Worm (Caenorhabditis elegans) whole organism, young adult: ENCODE data around the gene F31E8.4.

Experiments
- B0336.3 ChIP-seq: fragments of 200-800 bp; sonication (Bioruptor generic); IDR thresholded peaks from 2 replicates; pipeline ENCODE4 v1.3.6; 2022; ENCODE audit warnings: missing genetic modification characterization, missing compliant biosample characterization
- D2030.7 ChIP-seq: fragments of 200-800 bp; sonication (Bioruptor generic); IDR thresholded peaks from 2 replicates; pipeline ENCODE4 v1.3.6; 2022; ENCODE audit warnings: missing genetic modification reagents, missing genetic modification characterization, missing compliant biosample characterization
- F22D6.2 ChIP-seq: sonication (generic microtip); optimal IDR thresholded peaks from 2 replicates; lab custom pipeline; 2016; ENCODE audit warnings: mild to moderate bottlenecking, missing genetic modification characterization, missing compliant biosample characterization
- K11D2.4 ChIP-seq: fragments of 200-800 bp; sonication (Bioruptor generic); IDR thresholded peaks from 2 replicates; pipeline ENCODE4 v1.3.6; 2022; ENCODE audit warnings: missing genetic modification reagents, missing genetic modification characterization, missing compliant biosample characterization
- K12H6.12 ChIP-seq: fragments of 200-800 bp; sonication (Bioruptor generic); optimal IDR thresholded peaks from 2 replicates; lab custom pipeline; 2018; ENCODE audit warnings: mild to moderate bottlenecking, missing genetic modification characterization, missing compliant biosample characterization
- Y67H2A.10 ChIP-seq: fragments of 200-800 bp; sonication (Bioruptor generic); conservative IDR thresholded peaks from 2 replicates; pipeline ENCODE4 v1.3.6; 2022; ENCODE audit warnings: missing genetic modification reagents, missing genetic modification characterization, missing compliant biosample characterization
- ZK185.1 ChIP-seq: sonication (generic microtip); optimal IDR thresholded peaks from 2 replicates; lab custom pipeline; 2016; ENCODE audit warnings: mild to moderate bottlenecking, missing genetic modification characterization, missing compliant biosample characterization; ENCODE audit not compliant: poor library complexity, severe bottlenecking
- athp-1 ChIP-seq: sonication (generic microtip); optimal IDR thresholded peaks from 2 replicates; lab custom pipeline; 2017; ENCODE audit warnings: mild to moderate bottlenecking, missing genetic modification characterization, missing compliant biosample characterization
- attf-3 ChIP-seq: fragments of 200-800 bp; sonication (Bioruptor generic); conservative IDR thresholded peaks from 2 replicates; pipeline ENCODE4 v1.3.6; 2022; ENCODE audit warnings: missing genetic modification reagents, missing genetic modification characterization, missing compliant biosample characterization
- attf-5 ChIP-seq: fragments of 200-800 bp; sonication (Bioruptor generic); optimal IDR thresholded peaks from 2 replicates; lab custom pipeline; 2018; ENCODE audit warnings: mild to moderate bottlenecking, missing genetic modification characterization, missing compliant biosample characterization
- attf-6 ChIP-seq: fragments of 200-800 bp; sonication (Bioruptor generic); IDR thresholded peaks from 2 replicates; pipeline ENCODE4 v1.3.6; 2022; ENCODE audit warnings: missing genetic modification reagents, missing genetic modification characterization, missing compliant biosample characterization
- bed-1 ChIP-seq: fragments of 200-800 bp; sonication (Bioruptor generic); IDR thresholded peaks from 2 replicates; pipeline ENCODE4 v1.3.6; 2022; ENCODE audit warnings: missing genetic modification reagents, missing genetic modification characterization, missing compliant biosample characterization
- bed-2 ChIP-seq: fragments of 200-800 bp; sonication (Bioruptor generic); IDR thresholded peaks from 2 replicates; pipeline ENCODE4 v1.3.6; 2022; ENCODE audit warnings: missing genetic modification reagents, missing genetic modification characterization, missing compliant biosample characterization
- ceh-27 ChIP-seq: fragments of 200-800 bp; sonication (Bioruptor generic); optimal IDR thresholded peaks from 2 replicates; lab custom pipeline; 2018; ENCODE audit warnings: mild to moderate bottlenecking, missing genetic modification characterization, moderate library complexity, missing compliant biosample characterization
- ceh-91 ChIP-seq: fragments of 200-800 bp; sonication (Bioruptor generic); IDR thresholded peaks from 2 replicates; pipeline ENCODE4 v1.3.6; 2022; ENCODE audit warnings: missing genetic modification reagents, missing genetic modification characterization, missing compliant biosample characterization
- chd-7 ChIP-seq: sonication (generic microtip); optimal IDR thresholded peaks from 2 replicates; lab custom pipeline; 2016; ENCODE audit warnings: mild to moderate bottlenecking, missing genetic modification characterization, moderate library complexity, missing compliant biosample characterization
- dox-1 ChIP-seq: fragments of 200-800 bp; sonication (Bioruptor generic); IDR thresholded peaks from 2 replicates; pipeline ENCODE4 v1.3.6; 2022; ENCODE audit warnings: missing genetic modification reagents, missing genetic modification characterization, missing compliant biosample characterization
- efl-1 ChIP-seq: fragments of 150-350 bp; optimal IDR thresholded peaks from 2 replicates; lab custom pipeline; 2014; ENCODE audit warnings: missing biosample characterization, missing genetic modification reagents, missing genetic modification characterization
- fkh-3 ChIP-seq: sonication (generic microtip); optimal IDR thresholded peaks from 2 replicates; lab custom pipeline; 2016; ENCODE audit warnings: mild to moderate bottlenecking, missing genetic modification characterization, missing compliant biosample characterization
- him-1 ChIP-seq: sonication (generic microtip); optimal IDR thresholded peaks from 2 replicates; lab custom pipeline; 2016; ENCODE audit warnings: missing genotype, missing genetic modification reagents, missing genetic modification characterization, missing compliant biosample characterization
- hmg-1.2 ChIP-seq: fragments of 200-800 bp; sonication (Bioruptor generic); IDR thresholded peaks from 2 replicates; pipeline ENCODE4 v1.3.6; 2022; ENCODE audit warnings: missing genetic modification reagents, missing genetic modification characterization, missing compliant biosample characterization
- hmg-20 ChIP-seq: fragments of 200-800 bp; sonication (Bioruptor generic); IDR thresholded peaks from 2 replicates; pipeline ENCODE4 v1.3.6; 2022; ENCODE audit warnings: missing genetic modification reagents, missing genetic modification characterization, missing compliant biosample characterization
- let-607 ChIP-seq, 2 experiments: fragments of 200-800 bp in 1 of 2; sonication (Bioruptor generic) in 1 of 2; sonication (generic microtip) in 1 of 2; optimal IDR thresholded peaks; 2 replicates each; lab custom pipeline; 2016 to 2018; ENCODE audit warnings: mild to moderate bottlenecking in 2 of 2, missing compliant biosample characterization in 2 of 2, missing genetic modification characterization in 2 of 2, moderate library complexity in 2 of 2, missing genotype in 1 of 2
- lin-40 ChIP-seq: sonication (generic microtip); optimal IDR thresholded peaks from 2 replicates; lab custom pipeline; 2016; ENCODE audit warnings: missing genetic modification characterization, mild to moderate bottlenecking, missing compliant biosample characterization, missing genotype, missing genetic modification reagents
- lir-1 ChIP-seq: fragments of 200-800 bp; sonication (Bioruptor generic); conservative IDR thresholded peaks from 2 replicates; pipeline ENCODE4 v1.3.6; 2022; ENCODE audit warnings: missing genetic modification reagents, missing genetic modification characterization, missing compliant biosample characterization
- lsl-1 ChIP-seq: fragments of 200-800 bp; sonication (Bioruptor generic); optimal IDR thresholded peaks from 2 replicates; lab custom pipeline; 2018; ENCODE audit warnings: mild to moderate bottlenecking, missing genetic modification characterization, moderate library complexity, missing compliant biosample characterization
- madf-3 ChIP-seq: fragments of 200-800 bp; sonication (Bioruptor generic); IDR thresholded peaks from 2 replicates; pipeline ENCODE4 v1.3.6; 2022; ENCODE audit warnings: missing genetic modification reagents, missing genetic modification characterization, missing compliant biosample characterization
- madf-6 ChIP-seq: fragments of 200-800 bp; sonication (Bioruptor generic); IDR thresholded peaks from 2 replicates; pipeline ENCODE4 v1.3.6; 2022; ENCODE audit warnings: missing genetic modification reagents, missing genetic modification characterization, missing compliant biosample characterization
- madf-8 ChIP-seq: fragments of 200-800 bp; sonication (Bioruptor generic); conservative IDR thresholded peaks from 2 replicates; pipeline ENCODE4 v1.3.6; 2022; ENCODE audit warnings: missing genetic modification reagents, missing genetic modification characterization, missing compliant biosample characterization
- mcd-1 ChIP-seq: fragments of 200-800 bp; sonication (Bioruptor generic); IDR thresholded peaks from 2 replicates; pipeline ENCODE4 v1.3.6; 2022; ENCODE audit warnings: missing genetic modification reagents, missing genetic modification characterization, missing compliant biosample characterization
- mel-28 ChIP-seq: sonication (generic microtip); optimal IDR thresholded peaks from 2 replicates; lab custom pipeline; 2016; ENCODE audit warnings: borderline replicate concordance, mild to moderate bottlenecking, missing genetic modification characterization, missing compliant biosample characterization
- nfya-1 ChIP-seq: sonication (generic microtip); optimal IDR thresholded peaks from 2 replicates; lab custom pipeline; 2017; ENCODE audit warnings: antibody characterized with exemption, missing compliant biosample characterization, missing genetic modification characterization, borderline replicate concordance; ENCODE audit not compliant: insufficient read depth
- nfyb-1 ChIP-seq: fragments of 200-800 bp; sonication (Bioruptor generic); IDR thresholded peaks from 2 replicates; pipeline ENCODE4 v1.3.6; 2022; ENCODE audit warnings: missing genetic modification reagents, missing genetic modification characterization, missing compliant biosample characterization
- nhr-80 ChIP-seq: sonication (generic microtip); optimal IDR thresholded peaks from 2 replicates; lab custom pipeline; 2016; ENCODE audit warnings: missing genetic modification characterization, missing compliant biosample characterization
- pbrm-1 ChIP-seq: fragments of 200-800 bp; sonication (Bioruptor generic); IDR thresholded peaks from 2 replicates; pipeline ENCODE4 v1.3.6; 2022; ENCODE audit warnings: missing genetic modification reagents, missing genetic modification characterization, missing compliant biosample characterization
- snpc-4 ChIP-seq, 5 experiments: fragments of 150-350 bp in 1 of 5; sonication (generic microtip) in 4 of 5; optimal IDR thresholded peaks; 2 replicates each; lab custom pipeline; 2014 to 2018; ENCODE audit warnings: missing genetic modification characterization in 5 of 5, missing biosample characterization in 3 of 5, antibody characterized with exemption in 2 of 5, mild to moderate bottlenecking in 2 of 5, missing compliant biosample characterization in 2 of 5, missing genotype in 2 of 5, moderate library complexity in 2 of 5, missing genetic modification reagents in 1 of 5
- tbp1 ChIP-seq: fragments of 200-800 bp; sonication (Bioruptor generic); optimal IDR thresholded peaks from 2 replicates; lab custom pipeline; 2018; ENCODE audit warnings: mild to moderate bottlenecking, missing genetic modification characterization, missing compliant biosample characterization
- tbx-9 ChIP-seq: sonication (generic microtip); optimal IDR thresholded peaks from 2 replicates; lab custom pipeline; 2016; ENCODE audit warnings: borderline replicate concordance, missing genetic modification characterization, inconsistent platforms, missing compliant biosample characterization
- tlf-1 ChIP-seq: fragments of 200-800 bp; sonication (Bioruptor generic); optimal IDR thresholded peaks from 2 replicates; lab custom pipeline; 2018; ENCODE audit warnings: mild to moderate bottlenecking, missing genetic modification characterization, missing compliant biosample characterization
- unc-130 ChIP-seq: sonication (generic microtip); optimal IDR thresholded peaks from 2 replicates; lab custom pipeline; 2016; ENCODE audit warnings: missing genetic modification reagents, missing genetic modification characterization, missing compliant biosample characterization
- zim-3 ChIP-seq: sonication (generic microtip); optimal IDR thresholded peaks from 2 replicates; lab custom pipeline; 2017; ENCODE audit warnings: mild to moderate bottlenecking, missing genetic modification characterization, moderate library complexity, missing compliant biosample characterization
- ztf-22 ChIP-seq: fragments of 200-800 bp; sonication (Bioruptor generic); optimal IDR thresholded peaks from 2 replicates; lab custom pipeline; 2018; ENCODE audit warnings: mild to moderate bottlenecking, missing genetic modification characterization, moderate library complexity, missing compliant biosample characterization
- ztf-25 ChIP-seq: fragments of 200-800 bp; sonication (Bioruptor generic); IDR thresholded peaks from 2 replicates; pipeline ENCODE4 v1.3.6; 2022; ENCODE audit warnings: missing genetic modification reagents, missing genetic modification characterization, missing compliant biosample characterization
- ztf-6 ChIP-seq: fragments of 200-800 bp; sonication (Bioruptor generic); IDR thresholded peaks from 2 replicates; pipeline ENCODE4 v1.3.6; 2022; ENCODE audit warnings: missing genetic modification reagents, missing genetic modification characterization, missing compliant biosample characterization

The F31E8.4 gene

DNA sequence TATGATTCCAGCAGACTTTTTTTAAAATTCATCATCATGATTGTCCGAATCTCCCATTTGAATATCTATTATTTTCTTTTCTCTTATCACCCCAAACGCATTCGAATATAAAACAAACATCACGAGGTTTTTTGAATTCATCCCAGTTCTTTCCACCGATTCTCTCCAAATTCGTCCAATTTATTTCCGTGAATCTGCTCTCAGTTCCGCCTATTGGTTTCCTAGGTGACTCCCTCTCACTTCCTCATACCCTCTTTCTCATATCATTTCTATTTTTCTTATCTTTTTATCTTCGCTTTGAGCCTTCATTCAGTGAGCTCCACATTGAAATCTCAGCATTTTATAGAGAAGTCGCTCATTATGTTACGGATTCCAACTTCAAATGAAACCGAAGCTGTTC is 20.9 kb downstream of the F31E8.4 start, which contains the start of gene T13C2.7:
T13C2.7 (plus strand) TSS at position 301 of the 400 bp plus-strand sequence.
- TF ChIP-seq Y67H2A.10 (GFP tag; lab: Robert Waterston, UW) (no peak), bed-1 (GFP tag; lab: Robert Waterston, UW) (no peak), dox-1 (GFP tag; lab: Robert Waterston, UW) (no peak), D2030.7 (no peak), bed-2 (GFP tag; lab: Robert Waterston, UW) (no peak), tbx-9 (tag; lab: Kevin White, UChicago) (no peak), chd-7 (no peak)

- no peak for TF ChIP-seq mel-28 (tag; lab: Kevin White, UChicago)
- peak; percentile 22 for TF ChIP-seq athp-1 (tag; lab: Kevin White, UChicago)
- TF ChIP-seq hmg-1.2 (GFP tag; lab: Robert Waterston, UW): peak; percentile 24; the same call in 1 of the 2 replicates
- no peak for TF ChIP-seq hmg-20 (GFP tag; lab: Robert Waterston, UW)
- TF ChIP-seq tlf-1 (GFP tag; lab: Kevin White, UChicago): peak; percentile 8
- TF ChIP-seq madf-6 (GFP tag; lab: Robert Waterston, UW): peak; percentile 81
- TF ChIP-seq ztf-6 (GFP tag; lab: Robert Waterston, UW): no peak
- peak; percentile 1 for TF ChIP-seq K12H6.12 (tag; lab: Kevin White, UChicago)
- TF ChIP-seq pbrm-1: peak; percentile 50; the same call in 1 of the 2 replicates
- no peak for TF ChIP-seq zim-3 (tag; lab: Kevin White, UChicago)
- TF ChIP-seq B0336.3 (GFP tag; lab: Robert Waterston, UW): no peak
- TF ChIP-seq madf-3 (GFP tag; lab: Robert Waterston, UW): 0 out of 2 replicates have a peak, but pooled peaks have one; percentile 31
- no peak for TF ChIP-seq fkh-3 (tag; lab: Kevin White, UChicago)
- peak; percentile 66 for TF ChIP-seq unc-130 (GFP tag; lab: Kevin White, UChicago)
- TF ChIP-seq him-1: peak; percentile 9
- TF ChIP-seq attf-5 (GFP tag; lab: Kevin White, UChicago): peak; percentile 59
- TF ChIP-seq dox-1 (GFP tag; lab: Robert Waterston, UW): peak; percentile 81
- 0 out of 2 replicates have a peak, but pooled peaks have one; percentile 32 for TF ChIP-seq K11D2.4
- peak; percentile 62; the same call in 1 of the 2 replicates for TF ChIP-seq mcd-1 (GFP tag; lab: Robert Waterston, UW)
- TF ChIP-seq ceh-27 (GFP tag; lab: Kevin White, UChicago): peak; percentile 55
- peak; percentile 48 for TF ChIP-seq efl-1 (GFP tag; lab: Kevin White, UChicago)
- no peak for TF ChIP-seq F22D6.2 (tag; lab: Kevin White, UChicago)
- TF ChIP-seq nhr-80 (tag; lab: Kevin White, UChicago): no peak
- peak in 1 of 2 experiments; percentile 58 for TF ChIP-seq let-607 (tag; optimal IDR thresholded peaks at IDR 0.05; lab: Kevin White, UChicago)
- 0 out of 2 replicates have a peak, but pooled peaks have one; percentile 6 for TF ChIP-seq ztf-25 (GFP tag; lab: Robert Waterston, UW)
- peak; percentile 35; the same call in 1 of the 2 replicates for TF ChIP-seq nfyb-1 (GFP tag; lab: Robert Waterston, UW)
- no peak for TF ChIP-seq attf-6 (GFP tag; lab: Robert Waterston, UW)
- no peak for TF ChIP-seq lir-1 (GFP tag; lab: Robert Waterston, UW)
- TF ChIP-seq lsl-1 (GFP tag; lab: Kevin White, UChicago): peak; percentile 60
- peak; percentile 22 for TF ChIP-seq tbp1
- TF ChIP-seq ZK185.1 (tag; lab: Kevin White, UChicago): peak; percentile 72
- no peak for TF ChIP-seq nfya-1 (tag; lab: Kevin White, UChicago)
- no peak for TF ChIP-seq attf-3
- TF ChIP-seq ztf-22 (GFP tag; lab: Kevin White, UChicago): no peak
- no peak for TF ChIP-seq snpc-4 (GFP tag; optimal IDR thresholded peaks at IDR 0.05; lab: Kevin White, UChicago)
- TF ChIP-seq snpc-4 (tag; optimal IDR thresholded peaks at IDR 0.05; lab: Kevin White, UChicago): peak in 2 of 4 experiments; percentile 8 to 33
- TF ChIP-seq madf-8 (GFP tag; lab: Robert Waterston, UW): peak; percentile 50
- peak; percentile 45; the same call in 1 of the 2 replicates for TF ChIP-seq ceh-91 (GFP tag; lab: Robert Waterston, UW)
- TF ChIP-seq lin-40 (tag; lab: Kevin White, UChicago): peak; percentile 59
Measured at ce11 chrII:6776418-6777034, 23.4 kb downstream of the F31E8.4 start, which contains the start of gene ssup-72. Gene ssup-72, plus strand, starts transcription at chrII:6776598.
